Worm (Caenorhabditis elegans) whole organism, L4 larva: Measurements from ENCODE around the gene enol-1.

Experiments used
- ama-1 ChIP-seq: fragments of 150-350 bp; optimal IDR thresholded peaks from 2 replicates; lab custom pipeline; 2014; ENCODE audit warnings: inconsistent platforms, mixed read lengths
- duxl-1 ChIP-seq: sonication (generic microtip); optimal IDR thresholded peaks from 2 replicates; lab custom pipeline; 2016; ENCODE audit warnings: mild to moderate bottlenecking, missing genetic modification characterization, moderate library complexity, missing compliant biosample characterization; ENCODE audit not compliant: poor library complexity
- madf-5 ChIP-seq, 2 experiments: fragments of 200-800 bp; sonication (Bioruptor generic); IDR thresholded peaks; 2 replicates each; pipeline ENCODE4 v1.3.6; 2022; ENCODE audit warnings: missing compliant biosample characterization in 2 of 2, missing genetic modification characterization in 2 of 2
- nhr-10 ChIP-seq: fragments of 150-350 bp; optimal IDR thresholded peaks from 2 replicates; lab custom pipeline; 2014; ENCODE audit warnings: missing biosample characterization, missing genetic modification characterization
- nhr-25 ChIP-seq: sonication (generic microtip); optimal IDR thresholded peaks from 2 replicates; lab custom pipeline; 2017; ENCODE audit warnings: missing genetic modification characterization, mild to moderate bottlenecking, missing compliant biosample characterization, antibody characterized with exemption, moderate library complexity, borderline replicate concordance; ENCODE audit not compliant: insufficient read depth
- nhr-28 ChIP-seq: fragments of 150-350 bp; optimal IDR thresholded peaks from 2 replicates; lab custom pipeline; 2014; ENCODE audit warnings: missing biosample characterization, missing genetic modification characterization
- nhr-76 ChIP-seq: fragments of 150-350 bp; optimal IDR thresholded peaks from 2 replicates; lab custom pipeline; 2014; ENCODE audit warnings: missing biosample characterization, missing genetic modification characterization
- set-16 ChIP-seq: fragments of 200-800 bp; sonication (Bioruptor generic); IDR thresholded peaks from 2 replicates; pipeline ENCODE4 v1.3.6; 2022; ENCODE audit warnings: missing genetic modification reagents, missing genetic modification characterization, missing compliant biosample characterization

DNA sequence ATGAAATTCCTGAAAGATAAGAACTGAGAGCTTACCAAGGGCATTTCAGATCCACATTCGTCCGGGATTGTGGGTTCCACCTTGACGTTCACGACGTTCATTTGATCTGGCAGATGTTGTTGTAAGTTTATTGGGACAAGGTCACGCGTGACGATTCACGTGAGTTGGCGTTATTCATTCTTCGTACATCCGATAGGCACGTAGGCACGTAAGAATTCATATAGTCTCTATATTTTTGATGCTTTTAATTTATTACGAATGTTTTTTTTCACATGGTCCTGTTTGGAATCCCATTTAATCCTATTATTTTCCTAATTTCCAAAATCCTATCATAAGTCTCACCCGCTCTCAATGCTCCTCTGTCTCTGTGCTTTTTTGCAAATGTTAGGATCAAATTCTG, 18.9 kb upstream of the enol-1 start, which contains the start of gene B0457.4:
- no peak for TF ChIP-seq nhr-10
- TF ChIP-seq nhr-76 (tag; lab: Kevin White, UChicago): no peak
- TF ChIP-seq nhr-28: no peak
- TF ChIP-seq ama-1: no peak
- TF ChIP-seq nhr-25: no peak
- TF ChIP-seq set-16 (GFP tag; lab: Robert Waterston, UW): no peak
- no peak for TF ChIP-seq madf-5 (GFP tag; IDR thresholded peaks at IDR 0.05; lab: Robert Waterston, UW)
- TF ChIP-seq duxl-1: no peak
